Worm (Caenorhabditis elegans): ENCODE results near the gene F39C12.1.

F39C12.1 gene

ce11 chrX:4822262-4822661, 30.7 kb downstream of the F39C12.1 start, which contains the start of gene R08E3.1:
Gene R08E3.1 (plus strand): TSS chrX:4822647.
- TF ChIP-seq tbx-7 (tag; optimal IDR thresholded peaks at IDR 0.05): no peak
- no peak for TF ChIP-seq ceh-18 (tag; optimal IDR thresholded peaks at IDR 0.05)
- no peak for TF ChIP-seq C08G9.2 (tag; optimal IDR thresholded peaks at IDR 0.05)

- TF ChIP-seq fkh-10 (GFP tag; optimal IDR thresholded peaks at IDR 0.05) (no peak), unc-42 (tag; optimal IDR thresholded peaks at IDR 0.05) (no peak), ceh-2 (tag; optimal IDR thresholded peaks at IDR 0.05) (no peak), elt-4 (tag; optimal IDR thresholded peaks at IDR 0.05) (no peak), elt-2 (tag; optimal IDR thresholded peaks at IDR 0.05) (no peak), K09A11.1 (tag; optimal IDR thresholded peaks at IDR 0.05; ENCODE audit: insufficient read depth) (no peak), nhr-232 (tag; optimal IDR thresholded peaks at IDR 0.05) (no peak), hlh-15 (tag; optimal IDR thresholded peaks at IDR 0.05) (no peak), eyg-1 (tag; optimal IDR thresholded peaks at IDR 0.05) (no peak), T23F11.4 (GFP tag; optimal IDR thresholded peaks at IDR 0.05) (no peak), ceh-22 (tag; optimal IDR thresholded peaks at IDR 0.05) (no peak), sox-4 (tag; optimal IDR thresholded peaks at IDR 0.05) (no peak)
These were observed 31.4 kb downstream of the F39C12.1 start for ce11 chrX:4821602-4822001.

DNA sequence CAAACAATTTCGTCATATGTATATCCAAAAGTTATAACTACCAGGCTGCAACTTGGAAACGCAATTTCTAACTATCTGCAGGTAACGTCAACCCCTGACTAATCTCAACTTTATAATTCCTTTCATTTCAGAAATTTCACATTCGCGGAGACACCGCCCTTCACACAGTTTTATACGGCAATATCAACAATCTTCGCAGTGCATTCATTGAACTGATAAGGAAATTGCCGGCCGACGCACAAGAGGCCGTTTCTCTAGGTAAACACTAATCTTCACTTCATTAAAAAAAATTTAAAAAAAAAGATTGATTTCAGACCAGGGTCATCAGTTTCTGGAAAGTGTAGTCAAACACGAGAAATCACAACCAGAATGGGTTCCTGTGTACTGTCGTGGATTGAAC, 34.1 kb downstream of the F39C12.1 start:
- TF ChIP-seq gmeb-2 (tag; optimal IDR thresholded peaks at IDR 0.05) (no peak), elt-2 (tag; optimal IDR thresholded peaks at IDR 0.05) (peak; percentile 37), ceh-9 (tag; optimal IDR thresholded peaks at IDR 0.05) (no peak)

DNA sequence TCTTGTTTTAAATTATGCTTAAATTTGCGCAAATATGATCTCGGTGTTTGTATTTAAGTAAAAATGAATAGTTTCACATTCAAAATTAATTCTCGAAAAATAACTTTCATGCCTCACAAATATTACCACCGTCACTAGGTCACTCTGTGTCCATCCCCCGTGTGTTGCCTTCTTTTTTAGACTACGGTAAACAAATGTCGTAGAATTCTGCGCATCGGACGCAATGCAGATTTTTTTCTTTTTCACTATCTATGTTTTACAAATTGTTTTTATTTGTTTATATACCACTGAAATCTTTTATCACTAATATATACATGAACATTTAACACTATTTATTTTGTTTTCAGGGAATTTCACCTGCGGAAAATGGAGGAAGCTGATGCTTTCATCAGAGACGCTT, 34.7 kb downstream of the F39C12.1 start, which contains the start of gene R08E3.3:
TSS of gene R08E3.3 (plus strand) at position 342 of the 400 bp plus-strand sequence.
- no peak for TF ChIP-seq elt-4 (tag; optimal IDR thresholded peaks at IDR 0.05)
- peak; percentile 36 for TF ChIP-seq nfya-1 (tag; optimal IDR thresholded peaks at IDR 0.05)
- no peak for TF ChIP-seq sox-4 (tag; optimal IDR thresholded peaks at IDR 0.05)
- TF ChIP-seq ztf-16 (tag; optimal IDR thresholded peaks at IDR 0.05): no peak
- no peak for TF ChIP-seq nhr-11 (tag; optimal IDR thresholded peaks at IDR 0.05)
- TF ChIP-seq pha-4 (tag; optimal IDR thresholded peaks at IDR 0.05): no peak
- TF ChIP-seq ceh-6 (GFP tag; optimal IDR thresholded peaks at IDR 0.05): no peak
- no peak for TF ChIP-seq hlh-13 (GFP tag; optimal IDR thresholded peaks at IDR 0.05)
- TF ChIP-seq elt-2 (tag; optimal IDR thresholded peaks at IDR 0.05): peak; percentile 16
- TF ChIP-seq ceh-18 (tag; optimal IDR thresholded peaks at IDR 0.05): no peak
- TF ChIP-seq che-1 (tag; optimal IDR thresholded peaks at IDR 0.05): no peak
- TF ChIP-seq rnt-1 (tag; optimal IDR thresholded peaks at IDR 0.05): no peak

ce11 chrX:4813115-4813732, 39.8 kb downstream of the F39C12.1 start:
- TF ChIP-seq sdc-2 (tag; optimal IDR thresholded peaks at IDR 0.05) (peak; percentile 13), hlh-13 (GFP tag; optimal IDR thresholded peaks at IDR 0.05) (no peak), ztf-16 (tag; optimal IDR thresholded peaks at IDR 0.05) (peak; percentile 59), dmd-4 (tag; optimal IDR thresholded peaks at IDR 0.05; ENCODE audit: borderline replicate concordance) (no peak), ref-2 (tag; optimal IDR thresholded peaks at IDR 0.05) (peak; percentile 49), Y22D7AL.16 (tag; optimal IDR thresholded peaks at IDR 0.05) (peak; percentile 17), ceh-34 (tag; optimal IDR thresholded peaks at IDR 0.05) (no peak)

ce11 chrX:4811242-4811641, 41.8 kb downstream of the F39C12.1 start, which contains the start of gene ztf-16:
Gene ztf-16 (minus strand): TSS chrX:4811540.
- TF ChIP-seq ref-2 (tag; optimal IDR thresholded peaks at IDR 0.05): no peak

All from whole organism, late embryonic.